Worm (Caenorhabditis elegans) whole organism, midembryonic: Measurements from ENCODE around the gene fbxl-5.

ENCODE experiments used
- T22C8.4 ChIP-seq: fragments of 200-800 bp; sonication (Bioruptor generic); IDR thresholded peaks from 2 replicates; pipeline ENCODE4 v1.3.6; 2022; ENCODE audit warnings: missing genetic modification characterization, missing compliant biosample characterization
- cog-1 ChIP-seq: sonication (generic microtip); optimal IDR thresholded peaks from 2 replicates; lab custom pipeline; 2016; ENCODE audit warnings: missing genetic modification characterization, missing compliant biosample characterization
- med-1 ChIP-seq: sonication (generic microtip); optimal IDR thresholded peaks from 2 replicates; lab custom pipeline; 2017; ENCODE audit warnings: missing genetic modification characterization, mild to moderate bottlenecking, missing compliant biosample characterization, antibody characterized with exemption, missing genetic modification reagents; ENCODE audit not compliant: insufficient read depth
- ref-1 ChIP-seq: fragments of 200-800 bp; sonication (Bioruptor generic); conservative IDR thresholded peaks from 2 replicates; pipeline ENCODE4 v1.3.6; 2022; ENCODE audit warnings: missing genetic modification reagents, missing genetic modification characterization, missing compliant biosample characterization

DNA sequence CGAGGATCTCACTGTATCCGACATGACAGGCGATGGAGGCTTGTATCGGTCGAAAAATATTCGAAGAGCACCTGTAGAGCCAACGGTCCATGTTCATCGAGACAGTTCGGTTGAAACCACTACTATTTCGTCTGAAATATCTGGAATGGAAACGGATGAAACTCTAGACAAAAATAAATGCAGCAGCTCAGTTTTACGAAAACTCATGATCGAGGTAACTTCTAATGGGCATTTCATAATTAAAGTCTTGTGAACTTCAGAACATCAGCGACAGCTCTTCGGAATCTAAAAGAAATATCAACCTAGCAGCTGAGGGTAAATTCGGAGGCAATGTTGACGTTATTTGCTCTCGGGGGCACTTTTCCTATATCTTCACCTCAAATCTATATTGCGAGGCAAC is 32.5 kb downstream of the fbxl-5 start:
- no peak for TF ChIP-seq ref-1
- TF ChIP-seq med-1 (GFP tag; lab: Kevin White, UChicago), result no peak
- no peak for TF ChIP-seq T22C8.4 (GFP tag; lab: Robert Waterston, UW)
- TF ChIP-seq cog-1 (tag; lab: Kevin White, UChicago), result no peak
